Worm (Caenorhabditis elegans) whole organism, midembryonic: ENCODE measurements around the gene F15E6.10.

Experiments
- flt-1 ChIP-seq: fragments of 200-800 bp; sonication (Bioruptor generic); IDR thresholded peaks from 2 replicates; pipeline ENCODE4 v1.3.6; 2022; ENCODE audit warnings: missing genetic modification characterization, missing compliant biosample characterization
- ztf-23 ChIP-seq: fragments of 200-800 bp; sonication (Bioruptor generic); IDR thresholded peaks from 2 replicates; pipeline ENCODE4 v1.3.6; 2022; ENCODE audit warnings: missing genetic modification reagents, missing genetic modification characterization, missing compliant biosample characterization

- TF ChIP-seq flt-1 (GFP tag; lab: Robert Waterston, UW) (no peak), ztf-23 (GFP tag; lab: Robert Waterston, UW) (no peak)
Measured at ce11 chrIV:4254989-4255582, 37.6 kb upstream of the F15E6.10 start.
